Worm (Caenorhabditis elegans) whole organism, midembryonic: ENCODE measurements around the gene srm-5.
"Not testable (repeated sequence)": the region's sequence is repeated elsewhere in the genome, so short reads cannot be mapped to it uniquely, and the experiment has no call there.

Experiments
- cog-1 ChIP-seq: sonication (generic microtip); optimal IDR thresholded peaks from 2 replicates; lab custom pipeline; 2016; ENCODE audit warnings: missing genetic modification characterization, missing compliant biosample characterization
- flt-1 ChIP-seq: fragments of 200-800 bp; sonication (Bioruptor generic); IDR thresholded peaks from 2 replicates; pipeline ENCODE4 v1.3.6; 2022; ENCODE audit warnings: missing genetic modification characterization, missing compliant biosample characterization
- ztf-29 ChIP-seq: fragments of 200-800 bp; sonication (Bioruptor generic); IDR thresholded peaks from 2 replicates; pipeline ENCODE4 v1.3.6; 2022; ENCODE audit warnings: missing genetic modification reagents, missing genetic modification characterization, missing compliant biosample characterization

ce11 chrV:14308164-14308563 is 26.8 kb upstream of the srm-5 start, which contains the start of gene spig-5:
- not testable (repeated sequence) for TF ChIP-seq ztf-29 (GFP tag; lab: Robert Waterston, UW); cog-1 (tag; lab: Kevin White, UChicago); flt-1 (GFP tag; lab: Robert Waterston, UW)
